Fruit fly (Drosophila melanogaster): ENCODE results near the gene Cpr30F.

The Cpr30F gene

DNA sequence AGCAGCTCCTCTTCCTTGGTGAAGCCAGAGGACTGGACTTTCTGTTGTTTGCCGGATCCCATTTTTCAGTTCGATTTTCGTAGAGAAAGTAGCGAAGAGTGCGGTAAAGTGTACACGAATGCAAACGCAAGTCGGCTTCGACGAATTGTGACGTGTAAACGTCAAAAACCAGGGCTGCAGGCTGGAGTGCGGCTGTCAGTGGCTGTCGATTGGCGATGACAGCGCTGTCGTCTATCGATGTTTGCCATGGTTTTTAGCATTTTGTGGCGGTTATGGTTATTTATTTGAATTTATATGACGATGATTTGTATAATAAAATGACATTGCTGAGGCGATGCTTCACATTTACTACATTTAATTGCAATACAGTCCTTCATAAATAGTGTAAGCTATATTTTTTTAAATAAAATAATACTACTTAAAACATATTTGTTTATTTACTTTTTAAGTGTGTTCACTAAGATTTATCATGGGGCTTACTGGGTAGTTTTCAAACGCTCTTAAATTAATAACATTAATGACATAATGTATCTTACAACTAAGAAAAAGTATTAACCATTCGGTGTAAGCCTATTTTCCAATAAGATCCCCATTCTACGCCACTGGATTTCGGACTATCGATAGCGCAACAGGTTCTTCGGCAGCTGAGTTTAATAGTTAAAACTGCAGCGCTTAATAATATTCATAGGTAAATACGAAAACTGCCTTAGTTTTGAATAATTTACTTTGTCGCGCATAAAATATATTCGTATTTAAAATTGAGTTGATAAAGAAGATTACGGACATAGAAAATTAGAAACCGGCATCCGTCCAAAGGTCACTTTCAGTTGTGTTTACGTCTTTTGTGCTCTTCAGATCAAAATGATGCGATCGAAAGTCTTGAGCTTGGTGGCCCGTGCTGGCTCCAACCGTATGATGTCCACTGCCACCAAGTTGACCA lies 14.7 kb downstream of the Cpr30F start, which contains the start of the genes CG5885 and CG4598 (continued):
- TF ChIP-seq CG3032 (tag; optimal IDR thresholded peaks at IDR 0.05) (peak; percentile 63), CG8319 (GFP tag; optimal IDR thresholded peaks at IDR 0.05) (peak; percentile 48), eg (GFP tag; IDR thresholded peaks at IDR 0.05) (peak; percentile 80), CG16779 (tag; optimal IDR thresholded peaks at IDR 0.05) (peak; percentile 80), CG6276 (GFP tag; optimal IDR thresholded peaks at IDR 0.05) (peak; percentile 90), fkh (GFP tag; optimal IDR thresholded peaks at IDR 0.05) (peak; percentile 45), CG34406 (GFP tag; optimal IDR thresholded peaks at IDR 0.05) (peak; percentile 79), spab (GFP tag; optimal IDR thresholded peaks at IDR 0.05) (peak; percentile 64), cyc (GFP tag; optimal IDR thresholded peaks at IDR 0.05) (peak; percentile 55), Sox15 (GFP tag; optimal IDR thresholded peaks at IDR 0.05) (peak; percentile 56), Smox (GFP tag; optimal IDR thresholded peaks at IDR 0.05) (peak; percentile 76), CG32006 (GFP tag; optimal IDR thresholded peaks at IDR 0.05) (peak; percentile 73), CG10669 (GFP tag; optimal IDR thresholded peaks at IDR 0.05) (peak; percentile 53), achi (GFP tag; optimal IDR thresholded peaks at IDR 0.05) (peak; percentile 100), CG11762 (GFP tag; optimal IDR thresholded peaks at IDR 0.05; ENCODE audit: insufficient read depth) (peak; percentile 47), fd85E (GFP tag; optimal IDR thresholded peaks at IDR 0.05) (no peak), Gug (GFP tag; IDR thresholded peaks at IDR 0.05) (peak; percentile 46), CG10631 (GFP tag; optimal IDR thresholded peaks at IDR 0.05) (peak; percentile 84), dac (GFP tag; optimal IDR thresholded peaks at IDR 0.05) (peak; percentile 33), CG3919 (GFP tag; optimal IDR thresholded peaks at IDR 0.05) (peak; percentile 76), net (GFP tag; optimal IDR thresholded peaks at IDR 0.05) (peak; percentile 87), Sox14 (GFP tag; optimal IDR thresholded peaks at IDR 0.05) (peak; percentile 67), esn (GFP tag; optimal IDR thresholded peaks at IDR 0.05) (peak; percentile 82), topi (GFP tag; optimal IDR thresholded peaks at IDR 0.05) (peak; percentile 46)

dm6 chr2L:9915011-9915850 lies 17.7 kb downstream of the Cpr30F start, which contains the start of gene yip2:
Gene yip2, plus strand, starts transcription at chr2L:9915253.
- TF ChIP-seq CG8632 (GFP tag; optimal IDR thresholded peaks at IDR 0.05), result peak; percentile 81
- peak; percentile 85 for TF ChIP-seq CG3032 (tag; optimal IDR thresholded peaks at IDR 0.05)
- no peak for TF ChIP-seq CG4318 (GFP tag; optimal IDR thresholded peaks at IDR 0.05)
- peak; percentile 99 for TF ChIP-seq CG6808 (GFP tag; optimal IDR thresholded peaks at IDR 0.05)
- peak; percentile 100 for TF ChIP-seq CG9139 (GFP tag; optimal IDR thresholded peaks at IDR 0.05)
- TF ChIP-seq fkh (GFP tag; optimal IDR thresholded peaks at IDR 0.05), result peak; percentile 61
- peak; percentile 65 for TF ChIP-seq OdsH (GFP tag; optimal IDR thresholded peaks at IDR 0.05)
- peak; percentile 73 for TF ChIP-seq Gug (GFP tag; IDR thresholded peaks at IDR 0.05)
- TF ChIP-seq Sox102F (GFP tag; optimal IDR thresholded peaks at IDR 0.05), result peak; percentile 88
- TF ChIP-seq CG11294 (GFP tag; IDR thresholded peaks at IDR 0.05), result peak; percentile 10; the same call in 1 of the 2 replicates
- peak; percentile 80 for TF ChIP-seq CG32006 (GFP tag; optimal IDR thresholded peaks at IDR 0.05)
- TF ChIP-seq CG3919 (GFP tag; optimal IDR thresholded peaks at IDR 0.05), result peak; percentile 92
- TF ChIP-seq CG8119 (GFP tag; IDR thresholded peaks at IDR 0.05), result peak; percentile 97
- TF ChIP-seq CG6792 (GFP tag; optimal IDR thresholded peaks at IDR 0.05), result peak; percentile 61
- peak; percentile 57 for TF ChIP-seq cyc (GFP tag; optimal IDR thresholded peaks at IDR 0.05)
- TF ChIP-seq CG8319 (GFP tag; optimal IDR thresholded peaks at IDR 0.05), result peak; percentile 92
- TF ChIP-seq CG11762 (GFP tag; optimal IDR thresholded peaks at IDR 0.05; ENCODE audit: insufficient read depth), result peak; percentile 93
- peak; percentile 54 for TF ChIP-seq acj6 (GFP tag; optimal IDR thresholded peaks at IDR 0.05)
- TF ChIP-seq Eip93F (GFP tag; optimal IDR thresholded peaks at IDR 0.05), result peak; percentile 91
- TF ChIP-seq Hr38 (GFP tag; optimal IDR thresholded peaks at IDR 0.05), result peak; percentile 67
- TF ChIP-seq Hr39 (GFP tag; optimal IDR thresholded peaks at IDR 0.05), result peak; percentile 43
- TF ChIP-seq CG6163 (GFP tag; IDR thresholded peaks at IDR 0.05), result peak; percentile 76
- peak; percentile 100 for TF ChIP-seq CG6854 (GFP tag; optimal IDR thresholded peaks at IDR 0.05)
- peak; percentile 96 for TF ChIP-seq Blimp-1 (GFP tag; optimal IDR thresholded peaks at IDR 0.05)
- peak; percentile 99 for TF ChIP-seq svp (GFP tag)
- peak; percentile 100 for TF ChIP-seq CG6276 (GFP tag; optimal IDR thresholded peaks at IDR 0.05)
- TF ChIP-seq dsx (GFP tag; optimal IDR thresholded peaks at IDR 0.05; ENCODE audit: poor library complexity, severe bottlenecking), result peak; percentile 92
- TF ChIP-seq topi (GFP tag; optimal IDR thresholded peaks at IDR 0.05), result peak; percentile 82
- TF ChIP-seq CG7368 (GFP tag; optimal IDR thresholded peaks at IDR 0.05), result peak; percentile 96
- peak; percentile 84 for TF ChIP-seq Hr4 (GFP tag; optimal IDR thresholded peaks at IDR 0.05)
- peak; percentile 77 for TF ChIP-seq achi (GFP tag; optimal IDR thresholded peaks at IDR 0.05)

All from whole organism, prepupa.